Fruit fly (Drosophila melanogaster) whole organism, embryonic: Measurements from ENCODE around the gene CG17109.

Experiments
- ATbp ChIP-seq: fragments of 200-800 bp; sonication (Bioruptor generic); optimal IDR thresholded peaks from 2 replicates; lab custom pipeline; 2017; ENCODE audit warnings: missing biosample characterization, mild to moderate bottlenecking, missing genetic modification characterization, missing genetic modification reagents
- Adf1 ChIP-seq: fragments of 200-800 bp; sonication (Bioruptor generic); IDR thresholded peaks from 2 replicates; pipeline ENCODE4 v1.3.6; 2022; ENCODE audit warnings: missing biosample characterization, missing genetic modification characterization
- Bgb ChIP-seq: fragments of 200-800 bp; sonication (Bioruptor generic); IDR thresholded peaks from 2 replicates; pipeline ENCODE4 v1.3.6; 2022; ENCODE audit warnings: missing biosample characterization, missing genetic modification characterization; ENCODE audit not compliant: partially characterized antibody
- CG1024 ChIP-seq: fragments of 200-800 bp; sonication (Bioruptor generic); IDR thresholded peaks from 2 replicates; pipeline ENCODE4 v1.3.6; 2022; ENCODE audit warnings: missing biosample characterization, missing genetic modification characterization
- CG10543 ChIP-seq: fragments of 200-800 bp; sonication (Bioruptor generic); optimal IDR thresholded peaks from 3 replicates; lab custom pipeline; 2017; ENCODE audit warnings: missing biosample characterization, mild to moderate bottlenecking, missing genetic modification characterization, moderate library complexity
- CG11456 ChIP-seq: fragments of 200-800 bp; sonication (Bioruptor generic); IDR thresholded peaks from 3 replicates; pipeline ENCODE4 v1.3.6; 2022; ENCODE audit warnings: missing biosample characterization, missing genetic modification characterization
- CG12744 ChIP-seq: fragments of 200-800 bp; sonication (Bioruptor generic); optimal IDR thresholded peaks from 2 replicates; lab custom pipeline; 2016; ENCODE audit warnings: missing biosample characterization, missing genetic modification characterization
- CG15514 ChIP-seq: fragments of 200-800 bp; sonication (Bioruptor generic); optimal IDR thresholded peaks from 3 replicates; lab custom pipeline; 2017; ENCODE audit warnings: missing biosample characterization, missing genetic modification characterization, mild to moderate bottlenecking, moderate library complexity, missing genetic modification reagents
- CG17361 ChIP-seq: fragments of 200-800 bp; sonication (Bioruptor generic); IDR thresholded peaks from 3 replicates; pipeline ENCODE4 v1.3.6; 2022; ENCODE audit warnings: missing biosample characterization, missing genetic modification characterization
- CG2129 ChIP-seq: fragments of 200-800 bp; sonication (Bioruptor generic); IDR thresholded peaks from 2 replicates; pipeline ENCODE4 v1.3.6; 2022; ENCODE audit warnings: missing biosample characterization, missing genetic modification characterization; ENCODE audit not compliant: partially characterized antibody
- CG30403 ChIP-seq: fragments of 200-800 bp; sonication (Bioruptor generic); optimal IDR thresholded peaks from 3 replicates; lab custom pipeline; 2016; ENCODE audit warnings: missing biosample characterization, missing genetic modification characterization
- CG30431 ChIP-seq: fragments of 200-800 bp; sonication (Bioruptor generic); optimal IDR thresholded peaks from 2 replicates; lab custom pipeline; 2017; ENCODE audit warnings: missing biosample characterization, missing genetic modification characterization
- CG4360 ChIP-seq: fragments of 200-800 bp; sonication (Bioruptor generic); IDR thresholded peaks from 2 replicates; pipeline ENCODE4 v1.3.6; 2022; ENCODE audit warnings: missing biosample characterization, missing genetic modification characterization
- CG5245 ChIP-seq: fragments of 200-800 bp; sonication (Bioruptor generic); optimal IDR thresholded peaks from 3 replicates; lab custom pipeline; 2016; ENCODE audit warnings: missing biosample characterization, missing genetic modification characterization
- CG8924 ChIP-seq: fragments of 200-800 bp; optimal IDR thresholded peaks from 3 replicates; lab custom pipeline; 2019; ENCODE audit warnings: missing biosample characterization, mild to moderate bottlenecking, missing genetic modification characterization, moderate library complexity
- CG9817 ChIP-seq: fragments of 200-800 bp; sonication (Bioruptor generic); optimal IDR thresholded peaks from 2 replicates; lab custom pipeline; 2018; ENCODE audit warnings: missing biosample characterization, mild to moderate bottlenecking, missing genetic modification characterization, moderate library complexity
- Doc2 ChIP-seq: fragments of 200-800 bp; sonication (Bioruptor generic); IDR thresholded peaks from 2 replicates; pipeline ENCODE4 v1.3.6; 2022; ENCODE audit warnings: missing biosample characterization, missing genetic modification characterization
- Doc3 ChIP-seq: fragments of 200-800 bp; sonication (Bioruptor generic); IDR thresholded peaks from 3 replicates; pipeline ENCODE4 v1.3.6; 2022; ENCODE audit warnings: missing biosample characterization, missing genetic modification characterization; ENCODE audit not compliant: partially characterized antibody
- Drgx ChIP-seq: fragments of 200-800 bp; sonication (Bioruptor generic); IDR thresholded peaks from 2 replicates; pipeline ENCODE4 v1.3.6; 2022; ENCODE audit warnings: missing biosample characterization, missing genetic modification characterization
- E2f2 ChIP-seq: fragments of 200-800 bp; sonication (Bioruptor generic); IDR thresholded peaks from 2 replicates; pipeline ENCODE4 v1.3.6; 2022; ENCODE audit warnings: missing biosample characterization, missing genetic modification characterization
- ERR ChIP-seq: fragments of 200-800 bp; sonication (Bioruptor generic); optimal IDR thresholded peaks from 2 replicates; lab custom pipeline; 2016; ENCODE audit warnings: missing biosample characterization, missing genetic modification characterization
- Eip74EF ChIP-seq, 2 experiments: fragments of 200-800 bp in 1 of 2; fragments of >200 bp in 1 of 2; sonication (Bioruptor generic) in 1 of 2; optimal IDR thresholded peaks; 2 replicates each; lab custom pipeline; 2017 to 2019; ENCODE audit warnings: missing biosample characterization in 2 of 2, missing genetic modification characterization in 2 of 2, mild to moderate bottlenecking in 1 of 2, moderate library complexity in 1 of 2
- Gug ChIP-seq: fragments of 200-800 bp; sonication (Bioruptor generic); IDR thresholded peaks from 4 replicates; pipeline ENCODE4 v1.3.6; 2022; ENCODE audit warnings: missing biosample characterization, missing genetic modification characterization
- Hmx ChIP-seq: fragments of 200-800 bp; sonication (Bioruptor generic); optimal IDR thresholded peaks from 2 replicates; lab custom pipeline; 2016; ENCODE audit warnings: missing biosample characterization, missing genetic modification characterization
- Nf-YC ChIP-seq: fragments of 200-800 bp; optimal IDR thresholded peaks from 3 replicates; lab custom pipeline; 2019; ENCODE audit warnings: missing biosample characterization, mild to moderate bottlenecking, missing genetic modification characterization, moderate library complexity
- Six4 ChIP-seq: fragments of 200-800 bp; sonication (Bioruptor generic); optimal IDR thresholded peaks from 2 replicates; lab custom pipeline; 2016; ENCODE audit warnings: missing biosample characterization, missing genetic modification characterization
- Sry-δ ChIP-seq: fragments of 200-800 bp; sonication (Bioruptor generic); optimal IDR thresholded peaks from 2 replicates; lab custom pipeline; 2016; ENCODE audit warnings: missing biosample characterization, missing genetic modification characterization
- Tbp ChIP-seq: fragments of >200 bp; optimal IDR thresholded peaks from 2 replicates; lab custom pipeline; 2018; ENCODE audit warnings: missing biosample characterization, missing genetic modification characterization
- Xrp1 ChIP-seq: fragments of 200-800 bp; sonication (Bioruptor generic); IDR thresholded peaks from 2 replicates; pipeline ENCODE4 v1.3.6; 2022; ENCODE audit warnings: missing biosample characterization, missing genetic modification characterization
- bowl ChIP-seq: fragments of 200-800 bp; sonication (Bioruptor generic); IDR thresholded peaks from 2 replicates; pipeline ENCODE4 v1.3.6; 2022; ENCODE audit warnings: missing biosample characterization, missing genetic modification characterization
- cg ChIP-seq: fragments of 200-800 bp; sonication (Bioruptor generic); optimal IDR thresholded peaks from 3 replicates; lab custom pipeline; 2019; ENCODE audit warnings: missing biosample characterization, mild to moderate bottlenecking, missing genetic modification characterization, moderate library complexity
- chif ChIP-seq, 2 experiments: fragments of 200-800 bp; sonication (Bioruptor generic); optimal IDR thresholded peaks; 3 replicates each; lab custom pipeline; 2016; ENCODE audit warnings: missing biosample characterization in 2 of 2, missing genetic modification characterization in 2 of 2
- dm ChIP-seq: fragments of 200-800 bp; sonication (Bioruptor generic); optimal IDR thresholded peaks from 3 replicates; lab custom pipeline; 2016; ENCODE audit warnings: missing biosample characterization, missing genetic modification characterization
- esg ChIP-seq: fragments of 200-800 bp; sonication (Bioruptor generic); conservative IDR thresholded peaks from 2 replicates; pipeline ENCODE4 v1.3.6; 2022; ENCODE audit warnings: missing biosample characterization, missing genetic modification characterization
- fu2 ChIP-seq: fragments of 200-800 bp; sonication (Bioruptor generic); optimal IDR thresholded peaks from 2 replicates; lab custom pipeline; 2016; ENCODE audit warnings: missing biosample characterization, missing genetic modification characterization
- gfzf ChIP-seq: fragments of 200-800 bp; sonication (Bioruptor generic); optimal IDR thresholded peaks from 2 replicates; lab custom pipeline; 2016; ENCODE audit warnings: missing biosample characterization, mild to moderate bottlenecking, missing genetic modification characterization, moderate library complexity
- hkb ChIP-seq, 2 experiments: fragments of 200-800 bp in 1 of 2; fragments of >200 bp in 1 of 2; sonication (Bioruptor generic) in 1 of 2; IDR thresholded peaks in 1 of 2; optimal IDR thresholded peaks in 1 of 2; 2 replicates each; pipeline versions ENCODE4 v1.3.6 to Lab custom; 2017 to 2022; ENCODE audit warnings: missing biosample characterization in 1 of 2, missing genetic modification characterization in 1 of 2
- jigr1 ChIP-seq: fragments of 200-800 bp; sonication (Bioruptor generic); IDR thresholded peaks from 3 replicates; pipeline ENCODE4 v1.3.6; 2022; ENCODE audit warnings: missing biosample characterization, missing genetic modification characterization
- lab ChIP-seq: fragments of 200-800 bp; sonication (Bioruptor generic); optimal IDR thresholded peaks from 3 replicates; lab custom pipeline; 2017; ENCODE audit warnings: missing biosample characterization, missing genetic modification characterization, mild to moderate bottlenecking, moderate library complexity, missing genetic modification reagents
- lbe ChIP-seq: fragments of 200-800 bp; sonication (Bioruptor generic); optimal IDR thresholded peaks from 2 replicates; lab custom pipeline; 2016; ENCODE audit warnings: missing biosample characterization, mild to moderate bottlenecking, missing genetic modification characterization
- lola ChIP-seq, 3 experiments: fragments of >200 bp in 2 of 3; fragments of 200-800 bp in 1 of 3; sonication (Bioruptor generic) in 1 of 3; optimal IDR thresholded peaks; 2 replicates each; lab custom pipeline; 2017 to 2019; ENCODE audit warnings: missing biosample characterization in 3 of 3, missing genetic modification characterization in 3 of 3, mild to moderate bottlenecking in 1 of 3, moderate library complexity in 1 of 3
- p53 ChIP-seq: fragments of 200-800 bp; sonication (Bioruptor generic); optimal IDR thresholded peaks from 2 replicates; lab custom pipeline; 2016; ENCODE audit warnings: missing biosample characterization, missing genetic modification characterization
- peb ChIP-seq: fragments of 200-800 bp; sonication (Bioruptor generic); IDR thresholded peaks from 2 replicates; pipeline ENCODE4 v1.3.6; 2022; ENCODE audit warnings: missing biosample characterization, missing genetic modification characterization
- seq ChIP-seq: fragments of 200-800 bp; sonication (Bioruptor generic); IDR thresholded peaks from 2 replicates; pipeline ENCODE4 v1.3.6; 2022; ENCODE audit warnings: missing biosample characterization, missing genetic modification characterization
- sim ChIP-seq: fragments of 200-800 bp; sonication (Bioruptor generic); IDR thresholded peaks from 2 replicates; pipeline ENCODE4 v1.3.6; 2022; ENCODE audit warnings: missing biosample characterization, missing genetic modification characterization
- toy ChIP-seq: fragments of 200-800 bp; sonication (Bioruptor generic); IDR thresholded peaks from 2 replicates; pipeline ENCODE4 v1.3.6; 2022; ENCODE audit warnings: missing biosample characterization, missing genetic modification characterization
- trem ChIP-seq: fragments of 200-800 bp; optimal IDR thresholded peaks from 3 replicates; lab custom pipeline; 2019; ENCODE audit warnings: missing biosample characterization, mild to moderate bottlenecking, missing genetic modification characterization, moderate library complexity
- tup ChIP-seq: fragments of 200-800 bp; sonication (Bioruptor generic); optimal IDR thresholded peaks from 2 replicates; lab custom pipeline; 2016; ENCODE audit warnings: missing biosample characterization, mild to moderate bottlenecking, missing genetic modification characterization, moderate library complexity
- zf30C ChIP-seq: fragments of 200-800 bp; sonication (Bioruptor generic); optimal IDR thresholded peaks from 3 replicates; lab custom pipeline; 2018; ENCODE audit warnings: missing biosample characterization, mild to moderate bottlenecking, missing genetic modification characterization

The CG17109 gene

dm6 chr3R:23112680-23113362 is 17.3 kb downstream of the CG17109 start, which contains the start of gene Cow (continued):
- TF ChIP-seq trem (tag; lab: Kevin White, UChicago) (no peak), Eip74EF (GFP tag; optimal IDR thresholded peaks at IDR 0.05; lab: Kevin White, UChicago) (no peak), Hmx (GFP tag; lab: Kevin White, UChicago) (no peak), ATbp (GFP tag; lab: Kevin White, UChicago) (peak; percentile 45), toy (GFP tag; lab: Robert Waterston, UW) (0 out of 2 replicates have a peak, but pooled peaks have one; percentile 34), Doc3 (GFP tag; lab: Robert Waterston, UW) (no peak), hkb (optimal IDR thresholded peaks at IDR 0.05; lab: Kevin White, UChicago) (no peak), hkb (GFP tag; IDR thresholded peaks at IDR 0.05; lab: Robert Waterston, UW) (peak; percentile 77), jigr1 (no peak), Nf-YC (peak; percentile 24), lola (GFP tag; optimal IDR thresholded peaks at IDR 0.05; lab: Kevin White, UChicago) (no peak), Xrp1 (GFP tag; lab: Robert Waterston, UW) (peak; percentile 74), Tbp (GFP tag; lab: Kevin White, UChicago) (no peak), CG30431 (GFP tag; lab: Kevin White, UChicago) (no peak), fu2 (GFP tag; lab: Kevin White, UChicago) (peak; percentile 9), esg (GFP tag; lab: Robert Waterston, UW) (peak; percentile 62), Doc2 (GFP tag; lab: Robert Waterston, UW) (no peak), ERR (GFP tag; lab: Kevin White, UChicago) (no peak), CG4360 (no peak), Drgx (GFP tag; lab: Robert Waterston, UW) (peak; percentile 32; the same call in 1 of the 2 replicates), Adf1 (GFP tag; lab: Robert Waterston, UW) (peak; percentile 32; the same call in 1 of the 2 replicates), Gug (GFP tag; lab: Robert Waterston, UW) (peak; percentile 30; the same call in 1 of the 4 replicates), lab (peak; percentile 90), CG5245 (GFP tag; lab: Kevin White, UChicago) (peak; percentile 4), peb (GFP tag; lab: Robert Waterston, UW) (no peak), dm (GFP tag; lab: Kevin White, UChicago) (no peak), CG1024 (GFP tag; lab: Robert Waterston, UW) (no peak), Six4 (GFP tag; lab: Kevin White, UChicago) (peak; percentile 20), bowl (GFP tag; lab: Robert Waterston, UW) (no peak), sim (no peak), CG10543 (GFP tag; lab: Kevin White, UChicago) (peak; percentile 21), CG12744 (GFP tag; lab: Kevin White, UChicago) (no peak), CG11456 (peak; percentile 57; the same call in 1 of the 3 replicates), gfzf (GFP tag; lab: Kevin White, UChicago) (no peak), E2f2 (GFP tag; lab: Robert Waterston, UW) (peak; percentile 50; the same call in 1 of the 2 replicates), CG9817 (peak; percentile 55), p53 (GFP tag; lab: Kevin White, UChicago) (no peak), zf30C (GFP tag; lab: Kevin White, UChicago) (peak; percentile 46), CG17361 (GFP tag; lab: Robert Waterston, UW) (peak; percentile 41; the same call in 1 of the 3 replicates), CG8924 (peak; percentile 55), Sry-δ (peak; percentile 26), seq (GFP tag; lab: Robert Waterston, UW) (peak; percentile 60; the same call in 1 of the 2 replicates), cg (no peak), tup (peak; percentile 3), chif (GFP tag; optimal IDR thresholded peaks at IDR 0.05; lab: Kevin White, UChicago) (peak in 1 of 2 experiments; percentile 46), Bgb (GFP tag; lab: Robert Waterston, UW) (no peak), CG30403 (GFP tag; lab: Kevin White, UChicago) (peak; percentile 65), CG15514 (peak; percentile 75), CG2129 (GFP tag; lab: Robert Waterston, UW) (no peak), lbe (GFP tag; lab: Kevin White, UChicago) (no peak)
